Fruit fly (Drosophila melanogaster) whole organism, embryonic: ENCODE results near the gene nanos.

Experiments
- B-H1 ChIP-seq: fragments of 200-800 bp; sonication (Bioruptor generic); IDR thresholded peaks from 3 replicates; pipeline ENCODE4 v1.3.6; 2022; ENCODE audit warnings: missing biosample characterization, missing genetic modification characterization
- CG10543 ChIP-seq: fragments of 200-800 bp; sonication (Bioruptor generic); optimal IDR thresholded peaks from 3 replicates; lab custom pipeline; 2017; ENCODE audit warnings: missing biosample characterization, mild to moderate bottlenecking, missing genetic modification characterization, moderate library complexity
- CG11085 ChIP-seq: fragments of 200-800 bp; sonication (Bioruptor generic); IDR thresholded peaks from 2 replicates; pipeline ENCODE4 v1.3.6; 2022; ENCODE audit warnings: missing biosample characterization, missing genetic modification characterization
- CG11456 ChIP-seq: fragments of 200-800 bp; sonication (Bioruptor generic); IDR thresholded peaks from 3 replicates; pipeline ENCODE4 v1.3.6; 2022; ENCODE audit warnings: missing biosample characterization, missing genetic modification characterization
- CG12744 ChIP-seq: fragments of 200-800 bp; sonication (Bioruptor generic); optimal IDR thresholded peaks from 2 replicates; lab custom pipeline; 2016; ENCODE audit warnings: missing biosample characterization, missing genetic modification characterization
- CG12942 ChIP-seq: fragments of 200-800 bp; sonication (Bioruptor generic); optimal IDR thresholded peaks from 3 replicates; lab custom pipeline; 2016; ENCODE audit warnings: missing biosample characterization, missing genetic modification characterization
- CG14667 ChIP-seq: fragments of 200-800 bp; sonication (Bioruptor generic); IDR thresholded peaks from 2 replicates; pipeline ENCODE4 v1.3.6; 2022; ENCODE audit warnings: missing biosample characterization, missing genetic modification characterization
- CG2875 ChIP-seq: fragments of 200-800 bp; sonication (Bioruptor generic); optimal IDR thresholded peaks from 2 replicates; lab custom pipeline; 2017; ENCODE audit warnings: missing biosample characterization, mild to moderate bottlenecking, missing genetic modification characterization, missing genetic modification reagents
- CG30431 ChIP-seq: fragments of 200-800 bp; sonication (Bioruptor generic); optimal IDR thresholded peaks from 2 replicates; lab custom pipeline; 2017; ENCODE audit warnings: missing biosample characterization, missing genetic modification characterization
- CG31224 ChIP-seq: fragments of 200-800 bp; sonication (Bioruptor generic); IDR thresholded peaks from 2 replicates; pipeline ENCODE4 v1.3.6; 2022; ENCODE audit warnings: missing biosample characterization, missing genetic modification characterization
- CG31388 ChIP-seq: fragments of 200-800 bp; sonication (Bioruptor generic); optimal IDR thresholded peaks from 2 replicates; lab custom pipeline; 2016; ENCODE audit warnings: missing biosample characterization, missing genetic modification characterization
- CG3281 ChIP-seq: fragments of 200-800 bp; sonication (Bioruptor generic); optimal IDR thresholded peaks from 3 replicates; lab custom pipeline; 2017; ENCODE audit warnings: missing biosample characterization, mild to moderate bottlenecking, missing genetic modification characterization
- CG42726 ChIP-seq: fragments of 200-800 bp; sonication (Bioruptor generic); IDR thresholded peaks from 2 replicates; pipeline ENCODE4 v1.3.6; 2022; ENCODE audit warnings: missing biosample characterization, missing genetic modification characterization; ENCODE audit not compliant: partially characterized antibody
- CG4328 ChIP-seq: fragments of 200-800 bp; sonication (Bioruptor generic); optimal IDR thresholded peaks from 3 replicates; lab custom pipeline; 2017; ENCODE audit warnings: missing biosample characterization, missing genetic modification reagents, missing genetic modification characterization
- CG4360 ChIP-seq: fragments of 200-800 bp; sonication (Bioruptor generic); IDR thresholded peaks from 2 replicates; pipeline ENCODE4 v1.3.6; 2022; ENCODE audit warnings: missing biosample characterization, missing genetic modification characterization
- CG4617 ChIP-seq: fragments of 200-800 bp; sonication (Bioruptor generic); optimal IDR thresholded peaks from 3 replicates; lab custom pipeline; 2016; ENCODE audit warnings: missing biosample characterization, missing genetic modification characterization, borderline replicate concordance
- CG6791 ChIP-seq: fragments of 200-800 bp; sonication (Bioruptor generic); IDR thresholded peaks from 3 replicates; pipeline ENCODE4 v1.3.6; 2022; ENCODE audit warnings: missing biosample characterization, missing genetic modification characterization; ENCODE audit not compliant: partially characterized antibody
- CG7963 ChIP-seq: fragments of 200-800 bp; sonication (Bioruptor generic); IDR thresholded peaks from 3 replicates; pipeline ENCODE4 v1.3.6; 2022; ENCODE audit warnings: missing biosample characterization, missing genetic modification characterization; ENCODE audit not compliant: partially characterized antibody
- CG7987 ChIP-seq: fragments of 200-800 bp; sonication (Bioruptor generic); optimal IDR thresholded peaks from 2 replicates; lab custom pipeline; 2018; ENCODE audit warnings: missing biosample characterization, mild to moderate bottlenecking, missing genetic modification characterization, moderate library complexity
- CG8765 ChIP-seq: fragments of 200-800 bp; sonication (Bioruptor generic); IDR thresholded peaks from 2 replicates; pipeline ENCODE4 v1.3.6; 2022; ENCODE audit warnings: missing biosample characterization, missing genetic modification characterization
- CG9215 ChIP-seq: fragments of 200-800 bp; sonication (Bioruptor generic); IDR thresholded peaks from 2 replicates; pipeline ENCODE4 v1.3.6; 2022; ENCODE audit warnings: missing biosample characterization, missing genetic modification characterization
- CG9609 ChIP-seq: fragments of 200-800 bp; sonication (Bioruptor generic); optimal IDR thresholded peaks from 3 replicates; lab custom pipeline; 2016; ENCODE audit warnings: missing biosample characterization, missing genetic modification characterization
- Camta ChIP-seq: fragments of 200-800 bp; sonication (Bioruptor generic); optimal IDR thresholded peaks from 2 replicates; lab custom pipeline; 2016; ENCODE audit warnings: missing biosample characterization, missing genetic modification characterization
- Fer3 ChIP-seq: fragments of 200-800 bp; sonication (Bioruptor generic); optimal IDR thresholded peaks from 2 replicates; lab custom pipeline; 2018; ENCODE audit warnings: missing biosample characterization, mild to moderate bottlenecking, missing genetic modification characterization, moderate library complexity
- HHEX ChIP-seq: fragments of 200-800 bp; sonication (Bioruptor generic); optimal IDR thresholded peaks from 3 replicates; lab custom pipeline; 2017; ENCODE audit warnings: missing biosample characterization, mild to moderate bottlenecking, missing genetic modification characterization, missing genetic modification reagents
- HmgD ChIP-seq: fragments of 200-800 bp; sonication (Bioruptor generic); optimal IDR thresholded peaks from 3 replicates; lab custom pipeline; 2016; ENCODE audit warnings: missing biosample characterization, missing genetic modification characterization
- MBD-R2 ChIP-seq: fragments of 200-800 bp; sonication (Bioruptor generic); IDR thresholded peaks from 2 replicates; pipeline ENCODE4 v1.3.6; 2022; ENCODE audit warnings: missing biosample characterization, missing genetic modification characterization
- MESR4 ChIP-seq: fragments of 200-800 bp; sonication (Bioruptor generic); optimal IDR thresholded peaks from 2 replicates; lab custom pipeline; 2018; ENCODE audit warnings: missing biosample characterization, mild to moderate bottlenecking, missing genetic modification characterization, moderate library complexity
- Max ChIP-seq: fragments of 200-800 bp; sonication (Bioruptor generic); optimal IDR thresholded peaks from 2 replicates; lab custom pipeline; 2016; ENCODE audit warnings: missing biosample characterization, mild to moderate bottlenecking, missing genetic modification characterization
- NC2α ChIP-seq: fragments of 200-800 bp; sonication (Bioruptor generic); optimal IDR thresholded peaks from 2 replicates; lab custom pipeline; 2016; ENCODE audit warnings: missing biosample characterization, missing genetic modification characterization
- NfI ChIP-seq: fragments of 200-800 bp; sonication (Bioruptor generic); optimal IDR thresholded peaks from 3 replicates; lab custom pipeline; 2018; ENCODE audit warnings: missing biosample characterization, mild to moderate bottlenecking, missing genetic modification characterization, moderate library complexity
- PHDP ChIP-seq: fragments of 200-800 bp; sonication (Bioruptor generic); optimal IDR thresholded peaks from 3 replicates; lab custom pipeline; 2018; ENCODE audit warnings: missing biosample characterization, mild to moderate bottlenecking, missing genetic modification characterization, moderate library complexity
- Poxn ChIP-seq: fragments of 200-800 bp; sonication (Bioruptor generic); IDR thresholded peaks from 2 replicates; pipeline ENCODE4 v1.3.6; 2022; ENCODE audit warnings: missing biosample characterization, missing genetic modification characterization
- Sox102F ChIP-seq: fragments of 200-800 bp; sonication (Bioruptor generic); optimal IDR thresholded peaks from 2 replicates; lab custom pipeline; 2018; ENCODE audit warnings: missing biosample characterization, mild to moderate bottlenecking, missing genetic modification characterization, moderate library complexity
- Taf1 ChIP-seq: fragments of 200-800 bp; sonication (Bioruptor generic); IDR thresholded peaks from 2 replicates; pipeline ENCODE4 v1.3.6; 2022; ENCODE audit warnings: missing biosample characterization, missing genetic modification characterization
- Usf ChIP-seq: fragments of 200-800 bp; sonication (Bioruptor generic); optimal IDR thresholded peaks from 2 replicates; lab custom pipeline; 2017; ENCODE audit warnings: missing genotype, missing biosample characterization, missing genetic modification characterization
- abd-A ChIP-seq: fragments of 200-800 bp; sonication (Bioruptor generic); optimal IDR thresholded peaks from 3 replicates; lab custom pipeline; 2019; ENCODE audit warnings: missing biosample characterization, mild to moderate bottlenecking, missing genetic modification characterization, moderate library complexity
- amos ChIP-seq: fragments of 200-800 bp; sonication (Bioruptor generic); IDR thresholded peaks from 2 replicates; pipeline ENCODE4 v1.3.6; 2022; ENCODE audit warnings: missing biosample characterization, missing genetic modification characterization; ENCODE audit not compliant: partially characterized antibody
- chn ChIP-seq: fragments of 200-800 bp; sonication (Bioruptor generic); optimal IDR thresholded peaks from 2 replicates; lab custom pipeline; 2016; ENCODE audit warnings: missing biosample characterization, missing genetic modification characterization
- dysf ChIP-seq: fragments of 200-800 bp; sonication (Bioruptor generic); IDR thresholded peaks from 3 replicates; pipeline ENCODE4 v1.3.6; 2022; ENCODE audit warnings: missing biosample characterization, missing genetic modification characterization
- fu2 ChIP-seq: fragments of 200-800 bp; sonication (Bioruptor generic); optimal IDR thresholded peaks from 2 replicates; lab custom pipeline; 2016; ENCODE audit warnings: missing biosample characterization, missing genetic modification characterization
- gem ChIP-seq: fragments of 200-800 bp; sonication (Bioruptor generic); optimal IDR thresholded peaks from 2 replicates; lab custom pipeline; 2019; ENCODE audit warnings: missing biosample characterization, mild to moderate bottlenecking, missing genetic modification characterization, moderate library complexity
- gsb-n ChIP-seq: fragments of 200-800 bp; sonication (Bioruptor generic); optimal IDR thresholded peaks from 3 replicates; lab custom pipeline; 2018; ENCODE audit warnings: missing biosample characterization, mild to moderate bottlenecking, missing genetic modification characterization
- pnt ChIP-seq: fragments of 200-800 bp; sonication (Bioruptor generic); optimal IDR thresholded peaks from 3 replicates; lab custom pipeline; 2016; ENCODE audit warnings: missing biosample characterization, missing genetic modification characterization
- sima ChIP-seq: fragments of 200-800 bp; sonication (Bioruptor generic); optimal IDR thresholded peaks from 2 replicates; lab custom pipeline; 2016; ENCODE audit warnings: missing biosample characterization, missing genetic modification characterization
- sr ChIP-seq: fragments of 200-800 bp; sonication (Bioruptor generic); IDR thresholded peaks from 3 replicates; pipeline ENCODE4 v1.3.6; 2022; ENCODE audit warnings: missing biosample characterization, missing genetic modification characterization
- tna ChIP-seq: fragments of 200-800 bp; sonication (Bioruptor generic); IDR thresholded peaks from 2 replicates; pipeline ENCODE4 v1.3.6; 2022; ENCODE audit warnings: missing biosample characterization, missing genetic modification characterization; ENCODE audit not compliant: partially characterized antibody
- unc-4 ChIP-seq: fragments of 200-800 bp; sonication (Bioruptor generic); IDR thresholded peaks from 2 replicates; pipeline ENCODE4 v1.3.6; 2022; ENCODE audit warnings: missing biosample characterization, missing genetic modification characterization; ENCODE audit not compliant: partially characterized antibody
- zfh2 ChIP-seq: fragments of 200-800 bp; sonication (Bioruptor generic); optimal IDR thresholded peaks from 2 replicates; lab custom pipeline; 2016; ENCODE audit warnings: missing biosample characterization, missing genetic modification characterization

The nanos gene

DNA sequence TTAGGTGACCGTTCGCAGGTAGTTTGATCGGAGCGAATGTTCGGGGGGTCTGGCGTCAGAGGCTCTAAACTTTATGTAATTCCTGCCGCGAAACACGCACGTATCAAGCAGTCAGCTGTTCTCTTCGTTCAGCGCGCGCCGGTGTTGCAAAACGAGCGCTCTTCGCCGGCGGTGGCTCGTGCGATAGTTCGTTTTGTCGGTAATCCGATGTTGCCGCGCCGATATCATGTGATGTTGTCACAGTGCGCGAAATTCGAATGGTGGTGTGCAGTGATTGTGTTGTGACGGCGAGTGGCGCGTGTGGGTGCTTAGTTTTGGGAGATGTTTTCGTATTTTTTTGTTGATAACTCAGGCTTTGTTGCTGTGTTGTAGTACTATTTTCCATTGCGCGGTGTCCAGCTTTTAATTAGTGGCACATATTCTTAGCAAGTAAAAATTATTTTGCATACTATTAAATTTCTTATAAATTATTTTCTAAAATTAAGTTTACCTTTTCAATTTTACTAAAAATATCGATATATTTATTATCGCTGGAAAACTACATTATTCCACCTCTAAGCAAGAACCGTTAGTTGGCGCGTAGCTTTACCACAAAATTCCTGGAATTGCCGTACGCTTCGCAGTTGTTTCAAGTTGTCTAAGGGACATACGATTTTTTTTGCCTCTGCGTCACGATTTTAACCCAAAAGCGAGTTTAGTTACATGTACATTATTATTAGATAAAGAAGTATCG lies at the start of gene nanos (continued):
- TF ChIP-seq CG14667 (GFP tag; lab: Robert Waterston, UW) (no peak; the same call in 1 of the 2 replicates), zfh2 (GFP tag; lab: Kevin White, UChicago) (peak; percentile 83), CG31388 (GFP tag; lab: Kevin White, UChicago) (no peak), NC2α (peak; percentile 36), CG6791 (GFP tag; lab: Robert Waterston, UW) (peak; percentile 99), CG30431 (GFP tag; lab: Kevin White, UChicago) (peak; percentile 8), CG42726 (GFP tag; lab: Robert Waterston, UW) (peak; percentile 99), CG11456 (GFP tag; lab: Robert Waterston, UW) (peak; percentile 89), tna (GFP tag; lab: Robert Waterston, UW) (peak; percentile 98), gsb-n (no peak), pnt (GFP tag; lab: Kevin White, UChicago) (peak; percentile 41), MBD-R2 (peak; percentile 94), abd-A (tag; lab: Kevin White, UChicago) (no peak), Taf1 (GFP tag; lab: Robert Waterston, UW) (no peak), gem (peak; percentile 40), CG31224 (GFP tag; lab: Robert Waterston, UW) (peak; percentile 54), sr (GFP tag; lab: Robert Waterston, UW) (peak; percentile 45; the same call in 1 of the 3 replicates), PHDP (tag; lab: Kevin White, UChicago) (peak; percentile 27), MESR4 (peak; percentile 78), CG9609 (GFP tag; lab: Kevin White, UChicago) (peak; percentile 81), CG3281 (GFP tag; lab: Kevin White, UChicago) (peak; percentile 33), B-H1 (no peak), CG12744 (peak; percentile 34), CG4617 (GFP tag; lab: Kevin White, UChicago) (peak; percentile 48), Max (peak; percentile 57), CG7963 (GFP tag; lab: Robert Waterston, UW) (peak; percentile 98), CG4328 (GFP tag; lab: Kevin White, UChicago) (no peak), HmgD (GFP tag; lab: Kevin White, UChicago) (peak; percentile 89), CG10543 (peak; percentile 67), Usf (GFP tag; lab: Kevin White, UChicago) (peak; percentile 70), CG9215 (peak; percentile 59), sima (GFP tag; lab: Kevin White, UChicago) (no peak), CG2875 (GFP tag; lab: Kevin White, UChicago) (no peak), CG12942 (GFP tag; lab: Kevin White, UChicago) (peak; percentile 58), Poxn (GFP tag; lab: Robert Waterston, UW) (no peak; the same call in 1 of the 2 replicates), HHEX (GFP tag; lab: Kevin White, UChicago) (peak; percentile 39), unc-4 (peak; percentile 98), CG8765 (GFP tag; lab: Robert Waterston, UW) (peak; percentile 51; the same call in 1 of the 2 replicates), Camta (peak; percentile 28), CG11085 (GFP tag; lab: Robert Waterston, UW) (peak; percentile 57; the same call in 1 of the 2 replicates), chn (GFP tag; lab: Kevin White, UChicago) (peak; percentile 35), Fer3 (tag; lab: Kevin White, UChicago) (peak; percentile 50), Sox102F (no peak), CG4360 (GFP tag; lab: Robert Waterston, UW) (peak; percentile 9; the same call in 1 of the 2 replicates), dysf (peak; percentile 59; the same call in 2 of the 3 replicates), fu2 (GFP tag; lab: Kevin White, UChicago) (peak; percentile 70), amos (GFP tag; lab: Robert Waterston, UW) (peak; percentile 100), NfI (GFP tag; lab: Kevin White, UChicago) (peak; percentile 70), CG7987 (peak; percentile 67)
